Worm (Caenorhabditis elegans): ENCODE data around the gene hda-10.

Gene hda-10

DNA sequence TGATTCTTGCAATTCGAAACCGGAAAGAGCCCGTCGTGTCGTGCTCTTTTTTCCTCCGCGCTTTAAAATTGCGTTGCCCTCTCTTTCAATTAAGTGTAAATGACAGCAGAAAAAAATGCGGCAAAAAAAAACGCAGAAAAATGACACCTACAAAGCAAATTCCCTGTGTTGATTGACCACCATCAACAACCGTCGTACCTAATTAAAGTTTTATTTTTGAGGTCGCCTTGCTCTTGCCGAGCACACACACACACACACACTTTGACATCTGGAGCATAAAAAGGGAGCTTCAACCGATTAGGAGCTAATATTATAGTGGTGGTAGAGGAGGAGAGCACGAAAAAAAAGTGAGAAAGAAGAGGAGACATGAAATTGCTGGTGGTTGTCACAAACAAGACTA lies 53.4 kb downstream of the hda-10 start:
- no peak for TF ChIP-seq unc-62 (GFP tag; optimal IDR thresholded peaks at IDR 0.05)
